Fruit fly (Drosophila melanogaster): Measurements from ENCODE around the gene CG31097.

CG31097 gene

dm6 chr3R:25260670-25261069 lies 36.9 kb downstream of the CG31097 start (continued):
- no peak for TF ChIP-seq CG10274 (GFP tag; optimal IDR thresholded peaks at IDR 0.05)
- no peak for TF ChIP-seq chm (GFP tag; IDR thresholded peaks at IDR 0.05)
- TF ChIP-seq croc (GFP tag; conservative IDR thresholded peaks at IDR 0.05) = no peak
- no peak for TF ChIP-seq Hr51 (GFP tag; optimal IDR thresholded peaks at IDR 0.05)
- no peak for TF ChIP-seq eve (GFP tag; optimal IDR thresholded peaks at IDR 0.05)
- no peak for TF ChIP-seq esg (GFP tag; conservative IDR thresholded peaks at IDR 0.05)
- no peak for TF ChIP-seq CG15073 (GFP tag; optimal IDR thresholded peaks at IDR 0.05)
- no peak for TF ChIP-seq lola (GFP tag; optimal IDR thresholded peaks at IDR 0.05)
- TF ChIP-seq tio (GFP tag; optimal IDR thresholded peaks at IDR 0.05) = no peak
- no peak for TF ChIP-seq CG14667 (GFP tag; IDR thresholded peaks at IDR 0.05)
- no peak for TF ChIP-seq CG5953 (GFP tag; IDR thresholded peaks at IDR 0.05)
- TF ChIP-seq CG8359 (GFP tag; optimal IDR thresholded peaks at IDR 0.05; ENCODE audit: borderline replicate concordance) = no peak
- no peak for TF ChIP-seq CG5245 (GFP tag; optimal IDR thresholded peaks at IDR 0.05)
- no peak for TF ChIP-seq z (GFP tag; IDR thresholded peaks at IDR 0.05)
- TF ChIP-seq CG18619 (GFP tag; optimal IDR thresholded peaks at IDR 0.05) = no peak

DNA sequence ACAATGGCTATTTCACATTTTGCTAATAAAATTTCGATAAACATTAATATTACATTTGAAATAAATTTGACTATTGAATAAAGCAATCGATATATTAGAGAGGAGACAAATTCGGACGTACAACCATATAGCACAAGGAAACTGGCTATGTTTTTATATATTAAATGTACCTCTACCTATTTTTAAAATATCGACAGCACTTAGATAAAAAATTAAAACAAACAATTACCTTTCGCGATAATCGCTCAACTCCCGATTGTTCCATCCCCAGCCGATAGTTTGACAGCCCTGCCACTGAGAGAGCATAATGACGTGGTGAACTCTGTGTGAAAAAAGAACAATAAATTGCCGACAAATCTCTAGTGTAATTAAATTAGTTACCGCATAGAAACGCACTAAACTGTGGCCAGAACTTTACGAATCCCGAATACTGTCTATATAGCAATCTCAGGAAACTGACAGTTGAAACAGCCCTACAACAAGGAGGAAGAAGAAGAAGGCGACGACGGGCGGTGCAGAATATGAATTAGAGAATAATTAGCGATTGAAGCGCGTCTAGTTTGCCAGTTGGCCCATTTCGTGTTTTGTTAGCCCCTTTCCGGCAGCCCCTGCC lies 38.8 kb downstream of the CG31097 start, which contains the start of gene CG11857:
Gene CG11857, plus strand, starts transcription at position 271 of the 613 bp plus-strand sequence.
- TF ChIP-seq NC2β (GFP tag; optimal IDR thresholded peaks at IDR 0.05) (peak; percentile 96), jumu (GFP tag; optimal IDR thresholded peaks at IDR 0.05) (peak; percentile 97), Doc2 (GFP tag; IDR thresholded peaks at IDR 0.05) (peak; percentile 97), CG15514 (GFP tag; optimal IDR thresholded peaks at IDR 0.05) (peak; percentile 93), Fer2 (tag; optimal IDR thresholded peaks at IDR 0.05) (peak; percentile 97), psq (GFP tag; optimal IDR thresholded peaks at IDR 0.05) (peak; percentile 93), fd102C (GFP tag; optimal IDR thresholded peaks at IDR 0.05) (peak; percentile 79), bigmax (GFP tag; optimal IDR thresholded peaks at IDR 0.05) (peak; percentile 60), CG8089 (GFP tag; optimal IDR thresholded peaks at IDR 0.05) (peak; percentile 97), vvl (GFP tag; IDR thresholded peaks at IDR 0.05) (peak; percentile 99), NFAT (GFP tag; IDR thresholded peaks at IDR 0.05) (peak; percentile 99), dm (GFP tag; optimal IDR thresholded peaks at IDR 0.05) (peak; percentile 93), gro (GFP tag; optimal IDR thresholded peaks at IDR 0.05) (peak; percentile 98), Hr78 (GFP tag; optimal IDR thresholded peaks at IDR 0.05) (no peak), dati (GFP tag; IDR thresholded peaks at IDR 0.05) (peak; percentile 95), trem (tag; optimal IDR thresholded peaks at IDR 0.05) (peak; percentile 97), Dbx (GFP tag; IDR thresholded peaks at IDR 0.05) (peak; percentile 99), cg (GFP tag; optimal IDR thresholded peaks at IDR 0.05) (no peak), HmgD (GFP tag; optimal IDR thresholded peaks at IDR 0.05) (peak; percentile 95), CG18764 (GFP tag; optimal IDR thresholded peaks at IDR 0.05) (peak; percentile 97), HLH54F (GFP tag; optimal IDR thresholded peaks at IDR 0.05) (peak; percentile 98), chinmo (GFP tag; IDR thresholded peaks at IDR 0.05; ENCODE audit: partially characterized antibody) (peak; percentile 98), eve (GFP tag; optimal IDR thresholded peaks at IDR 0.05) (peak in 1 of 2 experiments; percentile 54), CG6272 (GFP tag; IDR thresholded peaks at IDR 0.05) (peak; percentile 99), CG10431 (GFP tag; optimal IDR thresholded peaks at IDR 0.05) (peak; percentile 82), CG10979 (tag; optimal IDR thresholded peaks at IDR 0.05) (peak; percentile 95), ERR (GFP tag; optimal IDR thresholded peaks at IDR 0.05) (peak; percentile 95), Oaz (GFP tag; IDR thresholded peaks at IDR 0.05) (peak; percentile 98), YL-1 (GFP tag; optimal IDR thresholded peaks at IDR 0.05) (peak; percentile 97), CG32772 (GFP tag; IDR thresholded peaks at IDR 0.05) (peak; percentile 99), ap (GFP tag; IDR thresholded peaks at IDR 0.05) (peak; percentile 97), CG17186 (GFP tag; optimal IDR thresholded peaks at IDR 0.05) (peak; percentile 94), Ets65A (GFP tag) (peak; percentile 100), Camta (GFP tag; optimal IDR thresholded peaks at IDR 0.05) (peak; percentile 98), CG17912 (GFP tag; optimal IDR thresholded peaks at IDR 0.05) (peak; percentile 90), peb (GFP tag; IDR thresholded peaks at IDR 0.05) (peak; percentile 98), lola (GFP tag; optimal IDR thresholded peaks at IDR 0.05) (peak in 1 of 3 experiments; percentile 97)
